Worm (Caenorhabditis elegans) whole organism, L1 larva: ENCODE measurements around the gene nlp-3.

Experiments used
- snpc-4 ChIP-seq: fragments of 150-350 bp; optimal IDR thresholded peaks from 2 replicates; lab custom pipeline; 2014; ENCODE audit warnings: missing biosample characterization, missing genetic modification characterization
- unc-86 ChIP-seq: sonication (generic microtip); optimal IDR thresholded peaks from 2 replicates; lab custom pipeline; 2016; ENCODE audit warnings: missing genetic modification characterization, missing compliant biosample characterization

- TF ChIP-seq snpc-4 = no peak
- no peak for TF ChIP-seq unc-86 (tag; lab: Kevin White, UChicago)
Observed at ce11 chrX:13182012-13182411, 3.8 kb upstream of the nlp-3 start.
